Worm (Caenorhabditis elegans): Measurements from ENCODE around the gene srh-206.

- TF ChIP-seq ceh-22 (tag; optimal IDR thresholded peaks at IDR 0.05), result no peak
- TF ChIP-seq sox-4 (tag; optimal IDR thresholded peaks at IDR 0.05), result no peak
- TF ChIP-seq sdc-2 (tag; optimal IDR thresholded peaks at IDR 0.05), result no peak
- TF ChIP-seq pqm-1 (tag; optimal IDR thresholded peaks at IDR 0.05), result no peak
- TF ChIP-seq ets-4 (tag; optimal IDR thresholded peaks at IDR 0.05), result no peak
- no peak for TF ChIP-seq ztf-16 (tag; optimal IDR thresholded peaks at IDR 0.05)
- no peak for TF ChIP-seq lin-11 (tag; optimal IDR thresholded peaks at IDR 0.05)
- TF ChIP-seq eyg-1 (tag; optimal IDR thresholded peaks at IDR 0.05), result no peak
- TF ChIP-seq fax-1 (tag; optimal IDR thresholded peaks at IDR 0.05), result no peak
These were observed 20.3 kb upstream of the srh-206 start, which contains the start of gene srx-54 for ce11 chrV:16974919-16975318.
